Worm (Caenorhabditis elegans) whole organism, L1 larva: ENCODE data around the gene sqv-1.

Source experiments
- ama-1 ChIP-seq: fragments of 150-350 bp; optimal IDR thresholded peaks from 2 replicates; lab custom pipeline; 2014
- efl-1 ChIP-seq, 4 experiments: fragments of 150-350 bp; optimal IDR thresholded peaks in 3 of 4; peaks in 1 of 4; 1 replicate in 1 of 4; 2 replicates in 3 of 4; lab custom pipeline; 2014; ENCODE audit warnings: missing biosample characterization in 2 of 4, missing genetic modification characterization in 2 of 4, missing genetic modification reagents in 2 of 4
- elt-3 ChIP-seq, 6 experiments: fragments of 150-350 bp in 1 of 6; sonication (generic microtip); optimal IDR thresholded peaks; 2 replicates each; lab custom pipeline; 2017 to 2018; ENCODE audit warnings: missing biosample characterization in 6 of 6, missing genetic modification characterization in 6 of 6, inconsistent platforms in 1 of 6
- jun-1 ChIP-seq: fragments of 150-350 bp; optimal IDR thresholded peaks from 2 replicates; lab custom pipeline; 2014; ENCODE audit warnings: missing biosample characterization, missing genetic modification reagents, missing genetic modification characterization
- mep-1 ChIP-seq: fragments of 150-350 bp; optimal IDR thresholded peaks from 2 replicates; lab custom pipeline; 2014; ENCODE audit warnings: missing biosample characterization, missing genetic modification characterization
- nhr-11 ChIP-seq: fragments of 150-350 bp; optimal IDR thresholded peaks from 2 replicates; lab custom pipeline; 2014; ENCODE audit warnings: missing biosample characterization, missing genetic modification characterization
- nhr-12 ChIP-seq: sonication (generic microtip); optimal IDR thresholded peaks from 2 replicates; lab custom pipeline; 2017; ENCODE audit warnings: missing biosample characterization, missing genetic modification characterization
- nhr-237 ChIP-seq: fragments of 150-350 bp; optimal IDR thresholded peaks from 2 replicates; lab custom pipeline; 2014; ENCODE audit warnings: missing biosample characterization, missing genetic modification characterization
- nhr-28 ChIP-seq: fragments of 150-350 bp; optimal IDR thresholded peaks from 2 replicates; lab custom pipeline; 2014; ENCODE audit warnings: missing biosample characterization, missing genetic modification characterization
- skn-1 ChIP-seq: fragments of 150-350 bp; optimal IDR thresholded peaks from 2 replicates; lab custom pipeline; 2014; ENCODE audit warnings: missing biosample characterization, missing genetic modification characterization
- unc-130 ChIP-seq: fragments of 150-350 bp; optimal IDR thresholded peaks from 2 replicates; lab custom pipeline; 2017; ENCODE audit warnings: missing biosample characterization, missing genetic modification characterization, inconsistent platforms
- zag-1 ChIP-seq: fragments of 150-350 bp; optimal IDR thresholded peaks from 2 replicates; lab custom pipeline; 2014; ENCODE audit warnings: missing biosample characterization, missing genetic modification characterization
- ztf-11 ChIP-seq, 2 experiments: sonication (generic microtip); optimal IDR thresholded peaks; 2 replicates each; lab custom pipeline; 2016 to 2017; ENCODE audit warnings: missing genetic modification characterization in 2 of 2, missing biosample characterization in 1 of 2, missing compliant biosample characterization in 1 of 2

DNA sequence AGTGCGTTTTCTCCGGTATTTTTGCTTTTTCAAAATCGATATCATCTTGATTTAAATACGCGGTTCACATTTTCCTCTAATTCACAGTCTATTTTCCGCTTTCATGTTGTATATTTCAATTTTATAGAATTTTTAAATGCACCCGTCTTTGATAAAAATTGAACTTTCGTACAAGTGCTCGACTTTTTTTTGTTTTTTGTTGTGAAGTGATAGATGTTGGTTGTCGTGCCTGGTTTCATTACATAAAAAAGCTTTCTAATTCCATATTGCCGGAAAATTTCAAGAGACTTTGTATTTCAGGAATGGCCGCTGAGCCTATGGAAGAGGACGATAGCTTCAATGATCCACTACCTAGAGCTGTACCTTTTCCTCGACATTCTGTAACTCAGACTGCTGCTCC lies 2.2 kb downstream of the sqv-1 start, which contains the start of gene D2096.12:
- TF ChIP-seq ztf-11 (tag; optimal IDR thresholded peaks at IDR 0.05; lab: Kevin White, UChicago), result no peak
- TF ChIP-seq skn-1, result no peak
- no peak for TF ChIP-seq mep-1
- no peak for TF ChIP-seq efl-1 (optimal IDR thresholded peaks at IDR 0.05; lab: Kevin White, UChicago)
- TF ChIP-seq efl-1 (GFP tag; optimal IDR thresholded peaks at IDR 0.05 in 1 of 2; lab: Kevin White, UChicago), result no peak
- TF ChIP-seq jun-1 (tag; lab: Kevin White, UChicago), result no peak
- no peak for TF ChIP-seq nhr-12 (tag; lab: Kevin White, UChicago)
- TF ChIP-seq ama-1 (lab: Kevin White, UChicago), result no peak
- TF ChIP-seq zag-1, result no peak
- no peak for TF ChIP-seq nhr-11 (tag; lab: Kevin White, UChicago)
- no peak for TF ChIP-seq nhr-28
- no peak for TF ChIP-seq nhr-237 (tag; lab: Kevin White, UChicago)
- no peak for TF ChIP-seq unc-130 (tag; lab: Kevin White, UChicago)
- no peak for TF ChIP-seq elt-3 (tag; optimal IDR thresholded peaks at IDR 0.05; lab: Kevin White, UChicago)
